Worm (Caenorhabditis elegans): ENCODE results near the gene aexr-3.

Gene aexr-3

ce11 chrX:8918792-8919191 is 42.2 kb downstream of the aexr-3 start:
- TF ChIP-seq fkh-10 (GFP tag; optimal IDR thresholded peaks at IDR 0.05) = no peak
- TF ChIP-seq unc-39 (tag; optimal IDR thresholded peaks at IDR 0.05) = no peak
- peak; percentile 13 for TF ChIP-seq tbx-2 (tag; optimal IDR thresholded peaks at IDR 0.05)
- TF ChIP-seq nhr-11 (tag; optimal IDR thresholded peaks at IDR 0.05) = no peak

- TF ChIP-seq nhr-25 (tag; optimal IDR thresholded peaks at IDR 0.05) (no peak), elt-3 (tag; optimal IDR thresholded peaks at IDR 0.05) (no peak), ama-1 (optimal IDR thresholded peaks at IDR 0.05) (no peak), nfya-1 (tag; optimal IDR thresholded peaks at IDR 0.05; ENCODE audit: insufficient read depth) (no peak), nhr-11 (tag; optimal IDR thresholded peaks at IDR 0.05) (no peak), snpc-4 (tag; optimal IDR thresholded peaks at IDR 0.05) (no peak), ztf-4 (tag; optimal IDR thresholded peaks at IDR 0.05) (no peak), mdl-1 (tag; optimal IDR thresholded peaks at IDR 0.05) (no peak), ceh-28 (tag; optimal IDR thresholded peaks at IDR 0.05) (no peak), elt-2 (tag; optimal IDR thresholded peaks at IDR 0.05) (no peak), pha-4 (tag; optimal IDR thresholded peaks at IDR 0.05) (no peak), ZK546.5 (tag; optimal IDR thresholded peaks at IDR 0.05) (no peak), nhr-23 (tag; optimal IDR thresholded peaks at IDR 0.05) (no peak), nhr-67 (tag; optimal IDR thresholded peaks at IDR 0.05) (no peak), fkh-10 (GFP tag; optimal IDR thresholded peaks at IDR 0.05) (no peak)
Observed at ce11 chrX:8917730-8918129, 43.2 kb downstream of the aexr-3 start.

ce11 chrX:8911077-8911476 is 49.9 kb downstream of the aexr-3 start, which contains the start of gene cyn-8:
TSS of gene cyn-8 (plus strand) at chrX:8911293.
- TF ChIP-seq nhr-25 (tag; optimal IDR thresholded peaks at IDR 0.05) (no peak), zag-1 (tag; optimal IDR thresholded peaks at IDR 0.05) (no peak), pqm-1 (tag; optimal IDR thresholded peaks at IDR 0.05) (no peak), elt-2 (tag; optimal IDR thresholded peaks at IDR 0.05) (peak; percentile 40), egl-5 (tag; optimal IDR thresholded peaks at IDR 0.05) (peak; percentile 24), lin-15B (tag; optimal IDR thresholded peaks at IDR 0.05) (peak; percentile 50), ZK546.5 (tag; optimal IDR thresholded peaks at IDR 0.05) (no peak), mdl-1 (tag; optimal IDR thresholded peaks at IDR 0.05) (no peak), hmg-11 (tag; optimal IDR thresholded peaks at IDR 0.05) (peak; percentile 69), lin-39 (tag; optimal IDR thresholded peaks at IDR 0.05) (peak; percentile 84), snpc-4 (tag; optimal IDR thresholded peaks at IDR 0.05) (no peak)

All from whole organism, L3 larva.